Worm (Caenorhabditis elegans) whole organism, midembryonic: Measurements from ENCODE around the gene gpr-1.

ENCODE experiments used
- T22C8.4 ChIP-seq: fragments of 200-800 bp; sonication (Bioruptor generic); IDR thresholded peaks from 2 replicates; pipeline ENCODE4 v1.3.6; 2022; ENCODE audit warnings: missing genetic modification characterization, missing compliant biosample characterization
- cog-1 ChIP-seq: sonication (generic microtip); optimal IDR thresholded peaks from 2 replicates; lab custom pipeline; 2016; ENCODE audit warnings: missing genetic modification characterization, missing compliant biosample characterization
- flt-1 ChIP-seq: fragments of 200-800 bp; sonication (Bioruptor generic); IDR thresholded peaks from 2 replicates; pipeline ENCODE4 v1.3.6; 2022; ENCODE audit warnings: missing genetic modification characterization, missing compliant biosample characterization
- klf-2 ChIP-seq: fragments of 200-800 bp; sonication (Bioruptor generic); conservative IDR thresholded peaks from 2 replicates; pipeline ENCODE4 v1.3.6; 2022; ENCODE audit warnings: missing genetic modification reagents, missing genetic modification characterization, missing compliant biosample characterization
- med-1 ChIP-seq: sonication (generic microtip); optimal IDR thresholded peaks from 2 replicates; lab custom pipeline; 2017; ENCODE audit warnings: missing genetic modification characterization, mild to moderate bottlenecking, missing compliant biosample characterization, antibody characterized with exemption, missing genetic modification reagents; ENCODE audit not compliant: insufficient read depth
- ref-1 ChIP-seq: fragments of 200-800 bp; sonication (Bioruptor generic); conservative IDR thresholded peaks from 2 replicates; pipeline ENCODE4 v1.3.6; 2022; ENCODE audit warnings: missing genetic modification reagents, missing genetic modification characterization, missing compliant biosample characterization
- tab-1 ChIP-seq: fragments of 200-800 bp; sonication (Bioruptor generic); IDR thresholded peaks from 2 replicates; pipeline ENCODE4 v1.3.6; 2022; ENCODE audit warnings: missing genetic modification characterization, missing compliant biosample characterization
- ztf-23 ChIP-seq: fragments of 200-800 bp; sonication (Bioruptor generic); IDR thresholded peaks from 2 replicates; pipeline ENCODE4 v1.3.6; 2022; ENCODE audit warnings: missing genetic modification reagents, missing genetic modification characterization, missing compliant biosample characterization
- ztf-29 ChIP-seq: fragments of 200-800 bp; sonication (Bioruptor generic); IDR thresholded peaks from 2 replicates; pipeline ENCODE4 v1.3.6; 2022; ENCODE audit warnings: missing genetic modification reagents, missing genetic modification characterization, missing compliant biosample characterization

gpr-1 gene

DNA sequence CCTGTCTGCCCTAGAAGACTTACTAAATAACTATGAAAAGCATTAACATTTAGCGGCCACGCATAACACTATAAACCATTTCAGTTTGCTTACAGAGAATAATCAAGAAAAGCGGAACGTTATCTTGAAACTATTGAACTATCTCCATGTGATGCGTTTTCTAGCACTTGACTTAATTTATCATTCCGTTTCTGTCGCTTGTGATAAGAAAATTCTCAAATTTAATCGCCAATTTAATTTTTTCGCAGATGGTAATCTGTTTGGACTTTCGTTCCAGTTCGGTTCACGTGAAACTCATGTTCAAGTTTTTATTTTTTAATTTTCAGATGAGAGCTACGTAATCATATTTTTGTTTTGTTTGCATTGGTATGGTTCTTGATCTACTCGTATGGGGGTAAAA is 28.2 kb downstream of the gpr-1 start:
- TF ChIP-seq flt-1 (GFP tag; lab: Robert Waterston, UW) (no peak), klf-2 (no peak), med-1 (GFP tag; lab: Kevin White, UChicago) (no peak), T22C8.4 (GFP tag; lab: Robert Waterston, UW) (no peak), ztf-29 (GFP tag; lab: Robert Waterston, UW) (no peak), cog-1 (no peak), ref-1 (no peak), tab-1 (no peak), ztf-23 (GFP tag; lab: Robert Waterston, UW) (no peak)

- no peak for TF ChIP-seq ztf-23 (GFP tag; lab: Robert Waterston, UW)
- no peak for TF ChIP-seq T22C8.4 (GFP tag; lab: Robert Waterston, UW)
- no peak for TF ChIP-seq tab-1
- no peak for TF ChIP-seq cog-1
- TF ChIP-seq flt-1 (GFP tag; lab: Robert Waterston, UW) = no peak
- no peak for TF ChIP-seq med-1 (GFP tag; lab: Kevin White, UChicago)
- TF ChIP-seq klf-2 = no peak
- TF ChIP-seq ref-1 = no peak
- no peak for TF ChIP-seq ztf-29 (GFP tag; lab: Robert Waterston, UW)
Measured at ce11 chrIII:8657676-8658366, 29.1 kb downstream of the gpr-1 start.

DNA sequence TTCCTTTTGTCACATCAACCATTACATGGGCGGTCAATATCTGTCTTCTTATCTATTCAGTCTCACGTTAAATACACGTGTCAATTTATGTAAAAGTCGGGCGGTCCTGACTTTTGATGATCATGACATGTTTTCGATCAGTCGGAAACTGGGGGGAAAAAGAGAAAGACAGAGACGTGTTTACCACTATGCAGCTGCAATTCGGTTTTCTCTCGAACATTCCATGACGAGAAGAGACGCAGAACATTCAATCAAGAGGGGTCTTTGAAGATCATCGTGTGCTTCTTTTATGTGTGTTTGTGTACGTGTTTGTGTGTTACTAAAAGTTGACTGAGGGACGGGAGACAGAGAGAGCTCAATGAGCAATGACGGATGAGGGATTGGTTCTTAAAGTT is 29.6 kb downstream of the gpr-1 start:
- TF ChIP-seq ztf-29 (GFP tag; lab: Robert Waterston, UW) (no peak), ztf-23 (GFP tag; lab: Robert Waterston, UW) (no peak), T22C8.4 (GFP tag; lab: Robert Waterston, UW) (no peak), klf-2 (no peak), cog-1 (no peak), flt-1 (GFP tag; lab: Robert Waterston, UW) (no peak), tab-1 (no peak), med-1 (GFP tag; lab: Kevin White, UChicago) (no peak), ref-1 (no peak)

- no peak for TF ChIP-seq ztf-23 (GFP tag; lab: Robert Waterston, UW)
- no peak for TF ChIP-seq flt-1 (GFP tag; lab: Robert Waterston, UW)
- TF ChIP-seq med-1 (GFP tag; lab: Kevin White, UChicago) = no peak
- no peak for TF ChIP-seq tab-1
- TF ChIP-seq klf-2 = no peak
- TF ChIP-seq ztf-29 (GFP tag; lab: Robert Waterston, UW) = no peak
- TF ChIP-seq T22C8.4 (GFP tag; lab: Robert Waterston, UW) = no peak
- no peak for TF ChIP-seq ref-1
- no peak for TF ChIP-seq cog-1
Measured at ce11 chrIII:8663143-8663542, 34.4 kb downstream of the gpr-1 start.

ce11 chrIII:8664897-8665388 is 36.2 kb downstream of the gpr-1 start, which contains the start of gene F22B7.1:
Gene F22B7.1 (plus strand): TSS chrIII:8665338.
- TF ChIP-seq cog-1 = no peak
- TF ChIP-seq med-1 (GFP tag; lab: Kevin White, UChicago) = no peak
- TF ChIP-seq flt-1 (GFP tag; lab: Robert Waterston, UW) = no peak
- TF ChIP-seq ref-1 = no peak
- no peak for TF ChIP-seq tab-1
- no peak for TF ChIP-seq klf-2
- no peak for TF ChIP-seq ztf-23 (GFP tag; lab: Robert Waterston, UW)
- TF ChIP-seq ztf-29 (GFP tag; lab: Robert Waterston, UW) = no peak
- no peak for TF ChIP-seq T22C8.4 (GFP tag; lab: Robert Waterston, UW)

- TF ChIP-seq tab-1 = no peak
- no peak for TF ChIP-seq klf-2
- no peak for TF ChIP-seq ztf-23 (GFP tag; lab: Robert Waterston, UW)
- no peak for TF ChIP-seq cog-1
- TF ChIP-seq T22C8.4 (GFP tag; lab: Robert Waterston, UW) = no peak
- TF ChIP-seq flt-1 (GFP tag; lab: Robert Waterston, UW) = no peak
- TF ChIP-seq ref-1 = no peak
- TF ChIP-seq med-1 (GFP tag; lab: Kevin White, UChicago) = no peak
- no peak for TF ChIP-seq ztf-29 (GFP tag; lab: Robert Waterston, UW)
Measured at ce11 chrIII:8667382-8667781, 38.6 kb downstream of the gpr-1 start, which contains the start of gene dpy-19. Gene dpy-19 (minus strand): TSS chrIII:8667482.

DNA sequence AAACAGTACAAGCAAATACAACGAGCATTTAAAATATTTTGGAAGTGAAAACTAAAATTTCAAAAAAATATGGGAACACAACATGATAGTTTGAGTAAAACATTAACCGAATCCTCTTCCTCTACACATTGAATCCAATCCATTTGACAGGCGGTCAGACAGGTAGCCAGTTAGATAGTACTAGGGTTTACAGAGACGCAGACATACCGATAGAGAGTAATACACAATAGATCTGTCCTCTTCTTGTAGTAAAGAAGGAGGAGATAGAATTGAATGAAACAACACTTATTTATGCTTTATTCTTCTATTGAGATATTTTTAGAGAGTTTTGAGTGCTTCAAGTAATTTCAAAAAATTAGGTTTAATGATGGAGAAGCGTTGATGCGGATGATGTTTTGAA is 40.0 kb downstream of the gpr-1 start:
- TF ChIP-seq ztf-23 (GFP tag; lab: Robert Waterston, UW) (no peak), klf-2 (no peak), flt-1 (GFP tag; lab: Robert Waterston, UW) (no peak), tab-1 (no peak), T22C8.4 (GFP tag; lab: Robert Waterston, UW) (no peak), ref-1 (no peak), med-1 (GFP tag; lab: Kevin White, UChicago) (no peak), ztf-29 (GFP tag; lab: Robert Waterston, UW) (no peak), cog-1 (no peak)

ce11 chrIII:8674980-8675485 is 46.3 kb downstream of the gpr-1 start, which contains the start of gene pgl-2:
Gene pgl-2 (minus strand): TSS chrIII:8675435.
- TF ChIP-seq ref-1 (no peak), T22C8.4 (GFP tag; lab: Robert Waterston, UW) (no peak), cog-1 (no peak)

- TF ChIP-seq ref-1 (peak; percentile 95), ztf-29 (GFP tag; lab: Robert Waterston, UW) (peak; percentile 99), med-1 (GFP tag; lab: Kevin White, UChicago) (peak; percentile 84), klf-2 (peak; percentile 98), flt-1 (GFP tag; lab: Robert Waterston, UW) (peak; percentile 99), cog-1 (peak; percentile 92), T22C8.4 (GFP tag; lab: Robert Waterston, UW) (peak; percentile 96), ztf-23 (GFP tag; lab: Robert Waterston, UW) (peak; percentile 97), tab-1 (peak; percentile 99)
Measured at ce11 chrIII:8678371-8678770, 49.6 kb downstream of the gpr-1 start.
